Worm (Caenorhabditis elegans) whole organism, L3 larva: Measurements from ENCODE around the gene F38B7.2.

ENCODE experiments used
- R02D3.7 ChIP-seq: fragments of 150-350 bp; optimal IDR thresholded peaks from 2 replicates; lab custom pipeline; 2014; ENCODE audit warnings: missing biosample characterization, missing genetic modification characterization
- aly-2 ChIP-seq: fragments of 150-350 bp; optimal IDR thresholded peaks from 2 replicates; lab custom pipeline; 2014; ENCODE audit warnings: missing biosample characterization, missing genetic modification characterization
- ama-1 ChIP-seq: fragments of 150-350 bp; optimal IDR thresholded peaks from 2 replicates; lab custom pipeline; 2018
- ceh-16 ChIP-seq: sonication (generic microtip); optimal IDR thresholded peaks from 2 replicates; lab custom pipeline; 2017; ENCODE audit warnings: missing biosample characterization, missing genetic modification characterization
- ceh-28 ChIP-seq: fragments of 150-350 bp; optimal IDR thresholded peaks from 2 replicates; lab custom pipeline; 2014; ENCODE audit warnings: missing biosample characterization, missing genetic modification reagents, missing genetic modification characterization
- daf-12 ChIP-seq: fragments of 150-350 bp; optimal IDR thresholded peaks from 2 replicates; lab custom pipeline; 2014; ENCODE audit warnings: missing biosample characterization, missing genetic modification reagents, missing genetic modification characterization
- egl-27 ChIP-seq: sonication (generic microtip); optimal IDR thresholded peaks from 4 replicates; lab custom pipeline; 2017; ENCODE audit warnings: missing biosample characterization, missing genetic modification reagents, missing genetic modification characterization
- egl-5 ChIP-seq: fragments of 150-350 bp; optimal IDR thresholded peaks from 2 replicates; lab custom pipeline; 2017; ENCODE audit warnings: missing biosample characterization, missing genetic modification reagents, missing genetic modification characterization, inconsistent platforms
- elt-1 ChIP-seq: fragments of 150-350 bp; optimal IDR thresholded peaks from 2 replicates; lab custom pipeline; 2014; ENCODE audit warnings: missing biosample characterization, missing genetic modification characterization
- elt-2 ChIP-seq: sonication (generic microtip); optimal IDR thresholded peaks from 2 replicates; lab custom pipeline; 2016; ENCODE audit warnings: missing genetic modification reagents, mild to moderate bottlenecking, missing genetic modification characterization, missing compliant biosample characterization
- elt-3 ChIP-seq, 3 experiments: fragments of 150-350 bp in 1 of 3; sonication (generic microtip) in 2 of 3; optimal IDR thresholded peaks; 2 replicates in 2 of 3; 4 replicates in 1 of 3; lab custom pipeline; 2014 to 2017; ENCODE audit warnings: missing biosample characterization in 3 of 3, missing genetic modification characterization in 3 of 3
- eor-1 ChIP-seq, 2 experiments: fragments of 150-350 bp; optimal IDR thresholded peaks; 2 replicates each; lab custom pipeline; 2014 to 2018; ENCODE audit warnings: missing biosample characterization in 2 of 2, missing genetic modification characterization in 2 of 2
- fkh-2 ChIP-seq: fragments of 150-350 bp; optimal IDR thresholded peaks from 2 replicates; lab custom pipeline; 2014; ENCODE audit warnings: missing biosample characterization, missing genetic modification reagents, missing genetic modification characterization
- fos-1 ChIP-seq: fragments of 150-350 bp; optimal IDR thresholded peaks from 2 replicates; lab custom pipeline; 2014; ENCODE audit warnings: missing biosample characterization, missing genetic modification characterization
- hmg-11 ChIP-seq: sonication (generic microtip); optimal IDR thresholded peaks from 2 replicates; lab custom pipeline; 2016; ENCODE audit warnings: missing genetic modification characterization, missing compliant biosample characterization
- jun-1 ChIP-seq: fragments of 150-350 bp; optimal IDR thresholded peaks from 2 replicates; lab custom pipeline; 2014; ENCODE audit warnings: missing biosample characterization, missing genetic modification reagents, missing genetic modification characterization
- lin-15B ChIP-seq: fragments of 150-350 bp; optimal IDR thresholded peaks from 2 replicates; lab custom pipeline; 2014; ENCODE audit warnings: missing biosample characterization, missing genetic modification characterization
- lin-39 ChIP-seq: fragments of 150-350 bp; optimal IDR thresholded peaks from 2 replicates; lab custom pipeline; 2018; ENCODE audit warnings: missing biosample characterization, missing genetic modification reagents, missing genetic modification characterization
- lsy-12 ChIP-seq: sonication (generic microtip); optimal IDR thresholded peaks from 2 replicates; lab custom pipeline; 2016; ENCODE audit warnings: mild to moderate bottlenecking, missing genetic modification characterization, missing compliant biosample characterization
- mdl-1 ChIP-seq: fragments of 150-350 bp; optimal IDR thresholded peaks from 2 replicates; lab custom pipeline; 2014; ENCODE audit warnings: missing biosample characterization, missing genetic modification characterization
- mml-1 ChIP-seq: fragments of 150-350 bp; sonication (generic microtip); optimal IDR thresholded peaks from 3 replicates; lab custom pipeline; 2014; ENCODE audit warnings: missing biosample characterization, missing genetic modification characterization
- nfya-1 ChIP-seq: sonication (generic microtip); optimal IDR thresholded peaks from 2 replicates; lab custom pipeline; 2017; ENCODE audit warnings: missing genetic modification characterization, mild to moderate bottlenecking, missing compliant biosample characterization, antibody characterized with exemption, moderate library complexity; ENCODE audit not compliant: insufficient read depth
- nhr-23 ChIP-seq: fragments of 150-350 bp; optimal IDR thresholded peaks from 2 replicates; lab custom pipeline; 2014; ENCODE audit warnings: missing biosample characterization, missing genetic modification reagents, missing genetic modification characterization
- nhr-237 ChIP-seq: fragments of 150-350 bp; optimal IDR thresholded peaks from 2 replicates; lab custom pipeline; 2014; ENCODE audit warnings: missing biosample characterization, missing genetic modification characterization
- nhr-25 ChIP-seq: sonication (generic microtip); optimal IDR thresholded peaks from 2 replicates; lab custom pipeline; 2017; ENCODE audit warnings: missing biosample characterization, missing genetic modification characterization
- nhr-28 ChIP-seq: fragments of 150-350 bp; optimal IDR thresholded peaks from 2 replicates; lab custom pipeline; 2014; ENCODE audit warnings: missing biosample characterization, missing genetic modification characterization
- nhr-43 ChIP-seq: sonication (generic microtip); optimal IDR thresholded peaks from 2 replicates; lab custom pipeline; 2016; ENCODE audit warnings: mild to moderate bottlenecking, missing genetic modification characterization, missing compliant biosample characterization; ENCODE audit not compliant: poor library complexity, severe bottlenecking
- nhr-67 ChIP-seq: fragments of 150-350 bp; optimal IDR thresholded peaks from 2 replicates; lab custom pipeline; 2014; ENCODE audit warnings: missing biosample characterization, missing genetic modification characterization
- nhr-76 ChIP-seq: fragments of 150-350 bp; sonication (generic microtip); optimal IDR thresholded peaks from 5 replicates; lab custom pipeline; 2014; ENCODE audit warnings: missing biosample characterization, missing genetic modification characterization
- nhr-77 ChIP-seq: fragments of 150-350 bp; optimal IDR thresholded peaks from 2 replicates; lab custom pipeline; 2014; ENCODE audit warnings: missing biosample characterization, missing genetic modification characterization
- pha-4 ChIP-seq: fragments of 150-350 bp; optimal IDR thresholded peaks from 2 replicates; lab custom pipeline; 2014; ENCODE audit warnings: missing biosample characterization, missing genetic modification reagents, missing genetic modification characterization
- pqm-1 ChIP-seq: fragments of 150-350 bp; optimal IDR thresholded peaks from 2 replicates; lab custom pipeline; 2017; ENCODE audit warnings: missing biosample characterization, missing genetic modification characterization, inconsistent platforms
- sea-2 ChIP-seq: fragments of 150-350 bp; sonication (generic microtip); optimal IDR thresholded peaks from 4 replicates; lab custom pipeline; 2014; ENCODE audit warnings: missing biosample characterization, missing genetic modification reagents, missing genetic modification characterization
- skn-1 ChIP-seq: fragments of 150-350 bp; optimal IDR thresholded peaks from 2 replicates; lab custom pipeline; 2014; ENCODE audit warnings: missing biosample characterization, missing genetic modification characterization
- tbx-2 ChIP-seq: sonication (generic microtip); optimal IDR thresholded peaks from 2 replicates; lab custom pipeline; 2016; ENCODE audit warnings: mild to moderate bottlenecking, missing genetic modification characterization, missing compliant biosample characterization
- unc-39 ChIP-seq: sonication (generic microtip); optimal IDR thresholded peaks from 4 replicates; lab custom pipeline; 2017; ENCODE audit warnings: missing biosample characterization, missing genetic modification characterization
- unc-62 ChIP-seq: fragments of 150-350 bp; sonication (generic microtip); optimal IDR thresholded peaks from 4 replicates; lab custom pipeline; 2014; ENCODE audit warnings: missing biosample characterization, missing genetic modification reagents, missing genetic modification characterization
- ztf-4 ChIP-seq: fragments of 150-350 bp; optimal IDR thresholded peaks from 2 replicates; lab custom pipeline; 2014; ENCODE audit warnings: missing biosample characterization, missing genetic modification characterization

F38B7.2 gene

DNA sequence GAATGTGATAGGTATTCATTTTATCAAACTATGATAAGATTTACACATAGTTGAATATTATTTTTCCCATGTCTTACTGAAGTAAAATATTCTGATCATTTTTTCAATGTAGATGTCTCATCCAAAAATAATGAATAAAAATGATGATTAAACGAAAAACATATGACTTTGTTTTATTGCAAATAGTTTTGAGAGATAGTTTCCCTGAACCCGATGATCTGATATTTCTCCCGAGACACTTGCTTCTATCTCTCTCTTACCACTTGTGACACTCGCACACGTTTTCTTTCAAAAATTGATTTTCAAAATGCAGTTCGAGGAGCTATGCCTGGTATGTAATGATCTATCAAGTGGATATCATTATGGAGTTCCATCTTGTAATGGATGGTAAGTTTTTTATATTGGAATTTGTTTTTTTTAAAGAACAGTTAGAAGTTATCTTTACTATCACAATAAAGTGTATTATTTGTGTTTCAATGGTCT, 26.4 kb downstream of the F38B7.2 start, which contains the start of the genes nhr-101 and pms-2:
nhr-101 (plus strand) TSS at position 308 of the 483 bp plus-strand sequence.
pms-2 (minus strand) TSS at position 433 of the 483 bp plus-strand sequence.
- TF ChIP-seq elt-2 (tag; lab: Kevin White, UChicago), result peak; percentile 19
- TF ChIP-seq ceh-16 (tag; lab: Kevin White, UChicago), result no peak
- TF ChIP-seq pqm-1 (tag; lab: Kevin White, UChicago), result peak; percentile 11
- no peak for TF ChIP-seq nhr-67 (tag; lab: Kevin White, UChicago)
- no peak for TF ChIP-seq elt-1 (tag; lab: Kevin White, UChicago)
- no peak for TF ChIP-seq elt-3 (tag; optimal IDR thresholded peaks at IDR 0.05; lab: Kevin White, UChicago)
- no peak for TF ChIP-seq jun-1 (tag; lab: Kevin White, UChicago)
- no peak for TF ChIP-seq fkh-2 (tag; lab: Kevin White, UChicago)
- no peak for TF ChIP-seq sea-2 (GFP tag; lab: Kevin White, UChicago)
- TF ChIP-seq nhr-25, result no peak
- no peak for TF ChIP-seq egl-5 (tag; lab: Kevin White, UChicago)
- TF ChIP-seq daf-12 (tag; lab: Kevin White, UChicago), result no peak

DNA sequence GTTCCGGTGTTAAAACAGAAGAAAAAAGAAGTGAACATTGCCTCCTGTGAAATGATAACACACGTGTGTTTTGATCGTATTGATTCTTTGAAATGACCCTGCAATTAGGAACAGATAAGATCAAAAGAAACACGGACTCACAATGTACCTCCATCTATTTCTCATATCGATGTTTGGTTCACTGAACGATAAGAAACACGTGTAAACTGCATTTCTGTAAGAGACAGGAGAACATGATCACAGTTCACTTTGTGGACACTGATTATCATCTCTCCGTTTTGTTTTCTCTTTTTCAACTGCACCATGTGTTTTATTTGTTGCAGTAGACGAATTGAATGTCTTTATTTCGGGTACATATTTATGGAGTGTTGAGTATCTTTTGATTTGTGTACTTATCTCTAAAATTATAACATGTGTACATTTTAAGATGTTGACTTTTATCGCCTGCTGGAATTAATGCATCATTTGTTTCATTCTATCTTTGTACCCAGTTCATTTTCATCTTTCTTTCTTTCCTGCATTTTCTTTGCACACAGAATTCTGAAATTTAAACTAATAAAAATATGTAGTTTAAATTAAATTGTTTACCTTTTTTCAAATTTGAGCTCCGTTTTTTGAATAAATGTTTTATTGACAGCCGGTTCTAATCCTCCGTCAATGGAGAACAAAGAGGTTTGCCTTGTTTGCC, 29.2 kb downstream of the F38B7.2 start, which contains the start of the genes H12C20.7 and nhr-68:
H12C20.7 (minus strand) TSS at position 188 of the 688 bp plus-strand sequence.
nhr-68 (plus strand) TSS at position 638 of the 688 bp plus-strand sequence.
- TF ChIP-seq lin-15B (tag; lab: Kevin White, UChicago), result peak; percentile 23
- peak; percentile 52 for TF ChIP-seq ceh-28 (tag; lab: Kevin White, UChicago)
- TF ChIP-seq unc-62 (GFP tag; lab: Kevin White, UChicago), result peak; percentile 22
- no peak for TF ChIP-seq lin-39 (tag; lab: Kevin White, UChicago)
- peak; percentile 99 for TF ChIP-seq elt-2 (tag; lab: Kevin White, UChicago)
- peak; percentile 87 for TF ChIP-seq tbx-2
- no peak for TF ChIP-seq hmg-11
- TF ChIP-seq fos-1 (tag; lab: Kevin White, UChicago), result peak; percentile 60
- TF ChIP-seq lsy-12 (tag; lab: Kevin White, UChicago), result peak; percentile 95
- TF ChIP-seq pha-4 (tag; lab: Kevin White, UChicago), result peak; percentile 95
- peak; percentile 99 for TF ChIP-seq nhr-43
- peak; percentile 50 for TF ChIP-seq elt-1 (tag; lab: Kevin White, UChicago)
- TF ChIP-seq R02D3.7, result peak; percentile 50
- peak; percentile 93 for TF ChIP-seq nhr-23
- peak; percentile 72 for TF ChIP-seq egl-27 (tag; lab: Kevin White, UChicago)
- TF ChIP-seq elt-3 (tag; optimal IDR thresholded peaks at IDR 0.05; lab: Kevin White, UChicago), result peak in 2 of 3 experiments; percentile 75 to 77
- no peak for TF ChIP-seq ama-1 (lab: Kevin White, UChicago)
- TF ChIP-seq mdl-1 (tag; lab: Kevin White, UChicago), result peak; percentile 76
- no peak for TF ChIP-seq mml-1 (tag; lab: Kevin White, UChicago)
- no peak for TF ChIP-seq eor-1 (tag; optimal IDR thresholded peaks at IDR 0.05; lab: Kevin White, UChicago)
- peak; percentile 48 for TF ChIP-seq nhr-28 (tag; lab: Kevin White, UChicago)
- peak; percentile 94 for TF ChIP-seq nhr-25
- TF ChIP-seq nhr-237 (tag; lab: Kevin White, UChicago), result no peak
- TF ChIP-seq unc-39 (tag; lab: Kevin White, UChicago), result no peak
- peak; percentile 52 for TF ChIP-seq ztf-4 (tag; lab: Kevin White, UChicago)
- TF ChIP-seq skn-1 (tag; lab: Kevin White, UChicago), result peak; percentile 77
- peak; percentile 65 for TF ChIP-seq nfya-1 (tag; lab: Kevin White, UChicago)
- peak; percentile 99 for TF ChIP-seq pqm-1 (tag; lab: Kevin White, UChicago)
- peak; percentile 9 for TF ChIP-seq nhr-76
- peak; percentile 91 for TF ChIP-seq jun-1 (tag; lab: Kevin White, UChicago)
- peak; percentile 31 for TF ChIP-seq nhr-77 (tag; lab: Kevin White, UChicago)
- TF ChIP-seq aly-2 (tag; lab: Kevin White, UChicago), result no peak
